Worm (Caenorhabditis elegans) whole organism, L4 larva: ENCODE results near the gene sax-2.

ENCODE experiments used
- F26F4.8 ChIP-seq: fragments of 200-800 bp; sonication (Bioruptor generic); conservative IDR thresholded peaks from 2 replicates; pipeline ENCODE4 v1.3.6; 2022; ENCODE audit warnings: missing genetic modification characterization, missing compliant biosample characterization
- Y75B8A.6 ChIP-seq: fragments of 200-800 bp; sonication (Bioruptor generic); IDR thresholded peaks from 2 replicates; pipeline ENCODE4 v1.3.6; 2022; ENCODE audit warnings: missing genetic modification reagents, missing genetic modification characterization, missing compliant biosample characterization
- aha-1 ChIP-seq: fragments of 150-350 bp; peaks from one replicate; lab custom pipeline; 2014; ENCODE audit warnings: missing biosample characterization, missing genetic modification characterization
- ceh-28 ChIP-seq: fragments of 150-350 bp; optimal IDR thresholded peaks from 2 replicates; lab custom pipeline; 2014; ENCODE audit warnings: missing biosample characterization, missing genetic modification reagents, missing genetic modification characterization
- cey-2 ChIP-seq: sonication (generic microtip); optimal IDR thresholded peaks from 3 replicates; lab custom pipeline; 2017; ENCODE audit warnings: missing genetic modification characterization, mild to moderate bottlenecking, missing compliant biosample characterization, antibody characterized with exemption, borderline replicate concordance; ENCODE audit not compliant: insufficient read depth
- daf-12 ChIP-seq: fragments of 150-350 bp; optimal IDR thresholded peaks from 2 replicates; lab custom pipeline; 2014; ENCODE audit warnings: missing biosample characterization, missing genetic modification reagents, missing genetic modification characterization
- daf-16 ChIP-seq, 3 experiments: sonication (generic microtip); optimal IDR thresholded peaks; 2 replicates each; lab custom pipeline; 2016 to 2017; ENCODE audit warnings: missing genetic modification characterization in 3 of 3, missing genetic modification reagents in 3 of 3, mild to moderate bottlenecking in 2 of 3, missing compliant biosample characterization in 2 of 3, missing biosample characterization in 1 of 3, moderate library complexity in 1 of 3
- dmd-6 ChIP-seq: fragments of 200-800 bp; sonication (Bioruptor generic); IDR thresholded peaks from 2 replicates; pipeline ENCODE4 v1.3.6; 2022; ENCODE audit warnings: missing genetic modification reagents, missing genetic modification characterization, missing compliant biosample characterization
- dmd-9 ChIP-seq: fragments of 200-800 bp; sonication (Bioruptor generic); IDR thresholded peaks from 2 replicates; pipeline ENCODE4 v1.3.6; 2022; ENCODE audit warnings: missing genetic modification reagents, missing genetic modification characterization, missing compliant biosample characterization
- egl-27 ChIP-seq: sonication (generic microtip); optimal IDR thresholded peaks from 3 replicates; lab custom pipeline; 2017; ENCODE audit warnings: missing biosample characterization, missing genetic modification reagents, missing genetic modification characterization
- gei-8 ChIP-seq: fragments of 200-800 bp; sonication (Bioruptor generic); optimal IDR thresholded peaks from 2 replicates; lab custom pipeline; 2018; ENCODE audit warnings: mild to moderate bottlenecking, missing genetic modification characterization, missing compliant biosample characterization
- hlh-11 ChIP-seq: fragments of 200-800 bp; sonication (Bioruptor generic); optimal IDR thresholded peaks from 2 replicates; lab custom pipeline; 2018; ENCODE audit warnings: mild to moderate bottlenecking, missing genetic modification characterization, missing compliant biosample characterization
- hlh-30 ChIP-seq: sonication (generic microtip); optimal IDR thresholded peaks from 2 replicates; lab custom pipeline; 2017; ENCODE audit warnings: antibody characterized with exemption, mild to moderate bottlenecking, missing genetic modification characterization, missing compliant biosample characterization; ENCODE audit not compliant: insufficient read depth
- lin-1 ChIP-seq: fragments of 200-800 bp; sonication (Bioruptor generic); IDR thresholded peaks from 2 replicates; pipeline ENCODE4 v1.3.6; 2022; ENCODE audit warnings: missing genetic modification reagents, missing genetic modification characterization, missing compliant biosample characterization
- lin-13 ChIP-seq: fragments of 150-350 bp; optimal IDR thresholded peaks from 2 replicates; lab custom pipeline; 2014; ENCODE audit warnings: missing biosample characterization, missing genetic modification reagents, missing genetic modification characterization
- lin-39 ChIP-seq: fragments of 150-350 bp; optimal IDR thresholded peaks from 2 replicates; lab custom pipeline; 2014; ENCODE audit warnings: missing biosample characterization, missing genetic modification reagents, missing genetic modification characterization
- lsy-2 ChIP-seq, 2 experiments: fragments of 150-350 bp in 1 of 2; sonication (generic microtip) in 1 of 2; optimal IDR thresholded peaks; 2 replicates each; lab custom pipeline; 2014 to 2017; ENCODE audit warnings: missing biosample characterization in 2 of 2, missing genetic modification characterization in 2 of 2
- mes-2 ChIP-seq: sonication (generic microtip); optimal IDR thresholded peaks from 2 replicates; lab custom pipeline; 2016; ENCODE audit warnings: missing genotype, mild to moderate bottlenecking, missing genetic modification characterization, missing compliant biosample characterization; ENCODE audit not compliant: poor library complexity, severe bottlenecking
- mxl-3 ChIP-seq: fragments of 200-800 bp; sonication (Bioruptor generic); optimal IDR thresholded peaks from 2 replicates; lab custom pipeline; 2018; ENCODE audit warnings: mild to moderate bottlenecking, missing genetic modification characterization, missing compliant biosample characterization
- nhr-10 ChIP-seq: fragments of 150-350 bp; optimal IDR thresholded peaks from 2 replicates; lab custom pipeline; 2014; ENCODE audit warnings: missing biosample characterization, missing genetic modification characterization
- nhr-102 ChIP-seq: sonication (generic microtip); optimal IDR thresholded peaks from 2 replicates; lab custom pipeline; 2016; ENCODE audit warnings: mild to moderate bottlenecking, missing genetic modification characterization, moderate library complexity, missing compliant biosample characterization
- nhr-28 ChIP-seq: fragments of 150-350 bp; optimal IDR thresholded peaks from 2 replicates; lab custom pipeline; 2014; ENCODE audit warnings: missing biosample characterization, missing genetic modification characterization
- nhr-6 ChIP-seq: fragments of 150-350 bp; optimal IDR thresholded peaks from 2 replicates; lab custom pipeline; 2014; ENCODE audit warnings: missing biosample characterization, missing genetic modification characterization
- nhr-77 ChIP-seq: fragments of 150-350 bp; optimal IDR thresholded peaks from 2 replicates; lab custom pipeline; 2014; ENCODE audit warnings: missing biosample characterization, missing genetic modification characterization
- pqm-1 ChIP-seq: sonication (generic microtip); optimal IDR thresholded peaks from 2 replicates; lab custom pipeline; 2017; ENCODE audit warnings: missing biosample characterization, missing genetic modification characterization
- rbr-2 ChIP-seq: sonication (generic microtip); optimal IDR thresholded peaks from 2 replicates; lab custom pipeline; 2016; ENCODE audit warnings: missing genotype, missing genetic modification characterization, missing compliant biosample characterization
- set-16 ChIP-seq: fragments of 200-800 bp; sonication (Bioruptor generic); IDR thresholded peaks from 2 replicates; pipeline ENCODE4 v1.3.6; 2022; ENCODE audit warnings: missing genetic modification reagents, missing genetic modification characterization, missing compliant biosample characterization
- snpc-1.2 ChIP-seq: fragments of 200-800 bp; sonication (Bioruptor generic); IDR thresholded peaks from 2 replicates; pipeline ENCODE4 v1.3.6; 2022; ENCODE audit warnings: missing genetic modification reagents, missing genetic modification characterization, missing compliant biosample characterization
- snpc-4 ChIP-seq: fragments of 150-350 bp; optimal IDR thresholded peaks from 2 replicates; lab custom pipeline; 2014; ENCODE audit warnings: missing biosample characterization, missing genetic modification characterization
- spr-1 ChIP-seq: sonication (generic microtip); optimal IDR thresholded peaks from 2 replicates; lab custom pipeline; 2016; ENCODE audit warnings: mild to moderate bottlenecking, missing genetic modification characterization, missing compliant biosample characterization
- unc-39 ChIP-seq: sonication (generic microtip); optimal IDR thresholded peaks from 2 replicates; lab custom pipeline; 2017; ENCODE audit warnings: missing biosample characterization, missing genetic modification characterization
- unc-62 ChIP-seq, 3 experiments: fragments of 150-350 bp in 1 of 3; sonication (generic microtip); optimal IDR thresholded peaks in 2 of 3; peaks in 1 of 3; 1 replicate in 1 of 3; 2 replicates in 2 of 3; lab custom pipeline; 2014 to 2017; ENCODE audit warnings: missing biosample characterization in 3 of 3, missing genetic modification characterization in 3 of 3, missing genetic modification reagents in 3 of 3, missing genotype in 1 of 3
- vab-7 ChIP-seq: fragments of 200-800 bp; sonication (Bioruptor generic); IDR thresholded peaks from 2 replicates; pipeline ENCODE4 v1.3.6; 2022; ENCODE audit warnings: missing genetic modification reagents, missing genetic modification characterization, missing compliant biosample characterization
- zag-1 ChIP-seq: fragments of 150-350 bp; optimal IDR thresholded peaks from 2 replicates; lab custom pipeline; 2014; ENCODE audit warnings: missing biosample characterization, missing genetic modification characterization
- ztf-7 ChIP-seq: fragments of 150-350 bp; optimal IDR thresholded peaks from 2 replicates; lab custom pipeline; 2014; ENCODE audit warnings: missing biosample characterization, missing genetic modification characterization

Gene sax-2

ce11 chrIII:5137685-5138084 is 28.2 kb downstream of the sax-2 start:
- TF ChIP-seq aha-1 (peak; percentile 89), lin-1 (GFP tag; lab: Robert Waterston, UW) (no peak)

- TF ChIP-seq aha-1 (peak; percentile 16), set-16 (GFP tag; lab: Robert Waterston, UW) (no peak), snpc-1.2 (no peak), F26F4.8 (GFP tag; lab: Robert Waterston, UW) (no peak), ceh-28 (tag; lab: Kevin White, UChicago) (no peak), pqm-1 (tag; lab: Kevin White, UChicago) (no peak)
- TF ChIP-seq, all 104 proteins: peak for 1
Measured at ce11 chrIII:5138940-5139533, 29.5 kb downstream of the sax-2 start.

ce11 chrIII:5139768-5140167 is 30.3 kb downstream of the sax-2 start:
- TF ChIP-seq nhr-77 (tag; lab: Kevin White, UChicago) (no peak), gei-8 (GFP tag; lab: Kevin White, UChicago) (no peak), lin-13 (GFP tag; lab: Kevin White, UChicago) (no peak), snpc-4 (tag; lab: Kevin White, UChicago) (no peak), Y75B8A.6 (GFP tag; lab: Robert Waterston, UW) (no peak), dmd-9 (GFP tag; lab: Robert Waterston, UW) (no peak), rbr-2 (tag; lab: Kevin White, UChicago) (no peak), lin-39 (tag; lab: Kevin White, UChicago) (no peak), nhr-10 (no peak), nhr-6 (no peak), hlh-11 (tag; lab: Kevin White, UChicago) (no peak), nhr-102 (no peak), vab-7 (GFP tag; lab: Robert Waterston, UW) (no peak), ztf-7 (tag; lab: Kevin White, UChicago) (no peak), mes-2 (tag; lab: Kevin White, UChicago) (no peak), daf-12 (tag; lab: Kevin White, UChicago) (no peak), egl-27 (no peak), nhr-28 (tag; lab: Kevin White, UChicago) (no peak), spr-1 (tag; lab: Kevin White, UChicago) (no peak)

ce11 chrIII:5140559-5140958 is 31.1 kb downstream of the sax-2 start:
- peak; percentile 25 for TF ChIP-seq hlh-30
- TF ChIP-seq unc-39 (tag; lab: Kevin White, UChicago), result no peak
- TF ChIP-seq daf-16 (GFP tag; optimal IDR thresholded peaks at IDR 0.05; lab: Kevin White, UChicago), result peak in 1 of 2 experiments; percentile 80
- TF ChIP-seq daf-16 (tag; optimal IDR thresholded peaks at IDR 0.05; lab: Kevin White, UChicago), result peak; percentile 70
- peak; percentile 30 for TF ChIP-seq nhr-28 (tag; lab: Kevin White, UChicago)
- TF ChIP-seq cey-2 (tag; lab: Kevin White, UChicago), result no peak
- no peak for TF ChIP-seq zag-1 (tag; lab: Kevin White, UChicago)
- peak in 1 of 2 experiments; percentile 52 for TF ChIP-seq lsy-2 (tag; optimal IDR thresholded peaks at IDR 0.05; lab: Kevin White, UChicago)
- TF ChIP-seq hlh-11 (tag; lab: Kevin White, UChicago), result peak; percentile 65
- peak in 1 of 2 experiments; percentile 5 for TF ChIP-seq unc-62 (GFP tag; optimal IDR thresholded peaks at IDR 0.05 in 1 of 2; lab: Kevin White, UChicago)
- TF ChIP-seq unc-62 (tag; optimal IDR thresholded peaks at IDR 0.05; lab: Kevin White, UChicago), result no peak
- no peak for TF ChIP-seq set-16 (GFP tag; lab: Robert Waterston, UW)
- TF ChIP-seq dmd-6, result peak; percentile 34; the same call in 1 of the 2 replicates
- TF ChIP-seq ztf-7 (tag; lab: Kevin White, UChicago), result no peak
- peak; percentile 15 for TF ChIP-seq mes-2 (tag; lab: Kevin White, UChicago)
- peak; percentile 89 for TF ChIP-seq aha-1
- TF ChIP-seq mxl-3 (GFP tag; lab: Kevin White, UChicago), result peak; percentile 58
